Fruit fly (Drosophila melanogaster): Measurements from ENCODE around the gene CG32354.

- TF ChIP-seq CG8159 (tag; optimal IDR thresholded peaks at IDR 0.05) (no peak), CG10348 (GFP tag; IDR thresholded peaks at IDR 0.05) (no peak), Pif1A (GFP tag; optimal IDR thresholded peaks at IDR 0.05) (no peak), CG34367 (tag; optimal IDR thresholded peaks at IDR 0.05) (no peak), CG32121 (GFP tag; IDR thresholded peaks at IDR 0.05) (peak; percentile 46)
Measured at dm6 chr3L:8440079-8440478, 18.1 kb upstream of the CG32354 start.

Data from whole organism, pupa.